Worm (Caenorhabditis elegans) whole organism, L3 larva: ENCODE measurements around the gene M04C3.5.

Experiments
- aly-2 ChIP-seq: fragments of 150-350 bp; optimal IDR thresholded peaks from 2 replicates; lab custom pipeline; 2014; ENCODE audit warnings: missing biosample characterization, missing genetic modification characterization
- ceh-16 ChIP-seq: sonication (generic microtip); optimal IDR thresholded peaks from 2 replicates; lab custom pipeline; 2017; ENCODE audit warnings: missing biosample characterization, missing genetic modification characterization
- ceh-28 ChIP-seq: fragments of 150-350 bp; optimal IDR thresholded peaks from 2 replicates; lab custom pipeline; 2014; ENCODE audit warnings: missing biosample characterization, missing genetic modification reagents, missing genetic modification characterization
- ceh-82 ChIP-seq: fragments of 150-350 bp; optimal IDR thresholded peaks from 2 replicates; lab custom pipeline; 2014; ENCODE audit warnings: missing biosample characterization, missing genetic modification characterization
- ceh-9 ChIP-seq: sonication (generic microtip); optimal IDR thresholded peaks from 2 replicates; lab custom pipeline; 2018; ENCODE audit warnings: missing biosample characterization, missing genetic modification characterization
- daf-12 ChIP-seq: fragments of 150-350 bp; optimal IDR thresholded peaks from 2 replicates; lab custom pipeline; 2014; ENCODE audit warnings: missing biosample characterization, missing genetic modification reagents, missing genetic modification characterization
- egl-27 ChIP-seq: sonication (generic microtip); optimal IDR thresholded peaks from 4 replicates; lab custom pipeline; 2017; ENCODE audit warnings: missing biosample characterization, missing genetic modification reagents, missing genetic modification characterization
- egl-5 ChIP-seq: fragments of 150-350 bp; optimal IDR thresholded peaks from 2 replicates; lab custom pipeline; 2017; ENCODE audit warnings: missing biosample characterization, missing genetic modification reagents, missing genetic modification characterization, inconsistent platforms
- elt-2 ChIP-seq: sonication (generic microtip); optimal IDR thresholded peaks from 2 replicates; lab custom pipeline; 2016; ENCODE audit warnings: missing genetic modification reagents, mild to moderate bottlenecking, missing genetic modification characterization, missing compliant biosample characterization
- elt-3 ChIP-seq, 3 experiments: fragments of 150-350 bp in 1 of 3; sonication (generic microtip) in 2 of 3; optimal IDR thresholded peaks; 2 replicates in 2 of 3; 4 replicates in 1 of 3; lab custom pipeline; 2014 to 2017; ENCODE audit warnings: missing biosample characterization in 3 of 3, missing genetic modification characterization in 3 of 3
- eor-1 ChIP-seq, 2 experiments: fragments of 150-350 bp; optimal IDR thresholded peaks; 2 replicates each; lab custom pipeline; 2014 to 2018; ENCODE audit warnings: missing biosample characterization in 2 of 2, missing genetic modification characterization in 2 of 2
- fkh-10 ChIP-seq: sonication (generic microtip); optimal IDR thresholded peaks from 2 replicates; lab custom pipeline; 2017; ENCODE audit warnings: missing biosample characterization, missing genetic modification reagents, missing genetic modification characterization
- jun-1 ChIP-seq: fragments of 150-350 bp; optimal IDR thresholded peaks from 2 replicates; lab custom pipeline; 2014; ENCODE audit warnings: missing biosample characterization, missing genetic modification reagents, missing genetic modification characterization
- lin-15B ChIP-seq: fragments of 150-350 bp; optimal IDR thresholded peaks from 2 replicates; lab custom pipeline; 2014; ENCODE audit warnings: missing biosample characterization, missing genetic modification characterization
- lin-39 ChIP-seq: fragments of 150-350 bp; optimal IDR thresholded peaks from 2 replicates; lab custom pipeline; 2018; ENCODE audit warnings: missing biosample characterization, missing genetic modification reagents, missing genetic modification characterization
- lsy-12 ChIP-seq: sonication (generic microtip); optimal IDR thresholded peaks from 2 replicates; lab custom pipeline; 2016; ENCODE audit warnings: mild to moderate bottlenecking, missing genetic modification characterization, missing compliant biosample characterization
- mdl-1 ChIP-seq: fragments of 150-350 bp; optimal IDR thresholded peaks from 2 replicates; lab custom pipeline; 2014; ENCODE audit warnings: missing biosample characterization, missing genetic modification characterization
- mml-1 ChIP-seq: fragments of 150-350 bp; sonication (generic microtip); optimal IDR thresholded peaks from 3 replicates; lab custom pipeline; 2014; ENCODE audit warnings: missing biosample characterization, missing genetic modification characterization
- nhr-11 ChIP-seq: fragments of 150-350 bp; optimal IDR thresholded peaks from 2 replicates; lab custom pipeline; 2014; ENCODE audit warnings: missing biosample characterization, missing genetic modification characterization
- nhr-23 ChIP-seq: fragments of 150-350 bp; optimal IDR thresholded peaks from 2 replicates; lab custom pipeline; 2014; ENCODE audit warnings: missing biosample characterization, missing genetic modification reagents, missing genetic modification characterization
- nhr-237 ChIP-seq: fragments of 150-350 bp; optimal IDR thresholded peaks from 2 replicates; lab custom pipeline; 2014; ENCODE audit warnings: missing biosample characterization, missing genetic modification characterization
- nhr-43 ChIP-seq: sonication (generic microtip); optimal IDR thresholded peaks from 2 replicates; lab custom pipeline; 2016; ENCODE audit warnings: mild to moderate bottlenecking, missing genetic modification characterization, missing compliant biosample characterization; ENCODE audit not compliant: poor library complexity, severe bottlenecking
- nhr-67 ChIP-seq: fragments of 150-350 bp; optimal IDR thresholded peaks from 2 replicates; lab custom pipeline; 2014; ENCODE audit warnings: missing biosample characterization, missing genetic modification characterization
- nhr-76 ChIP-seq: fragments of 150-350 bp; sonication (generic microtip); optimal IDR thresholded peaks from 5 replicates; lab custom pipeline; 2014; ENCODE audit warnings: missing biosample characterization, missing genetic modification characterization
- pqm-1 ChIP-seq: fragments of 150-350 bp; optimal IDR thresholded peaks from 2 replicates; lab custom pipeline; 2017; ENCODE audit warnings: missing biosample characterization, missing genetic modification characterization, inconsistent platforms
- sea-2 ChIP-seq: fragments of 150-350 bp; sonication (generic microtip); optimal IDR thresholded peaks from 4 replicates; lab custom pipeline; 2014; ENCODE audit warnings: missing biosample characterization, missing genetic modification reagents, missing genetic modification characterization
- snpc-4 ChIP-seq: fragments of 150-350 bp; optimal IDR thresholded peaks from 2 replicates; lab custom pipeline; 2014; ENCODE audit warnings: missing biosample characterization, missing genetic modification characterization
- unc-62 ChIP-seq: fragments of 150-350 bp; sonication (generic microtip); optimal IDR thresholded peaks from 4 replicates; lab custom pipeline; 2014; ENCODE audit warnings: missing biosample characterization, missing genetic modification reagents, missing genetic modification characterization
- zag-1 ChIP-seq: fragments of 150-350 bp; optimal IDR thresholded peaks from 2 replicates; lab custom pipeline; 2014; ENCODE audit warnings: missing biosample characterization, missing genetic modification characterization
- ztf-11 ChIP-seq: fragments of 150-350 bp; optimal IDR thresholded peaks from 2 replicates; lab custom pipeline; 2014; ENCODE audit warnings: missing biosample characterization, missing genetic modification characterization
- ztf-4 ChIP-seq: fragments of 150-350 bp; optimal IDR thresholded peaks from 2 replicates; lab custom pipeline; 2014; ENCODE audit warnings: missing biosample characterization, missing genetic modification characterization

Gene M04C3.5

DNA sequence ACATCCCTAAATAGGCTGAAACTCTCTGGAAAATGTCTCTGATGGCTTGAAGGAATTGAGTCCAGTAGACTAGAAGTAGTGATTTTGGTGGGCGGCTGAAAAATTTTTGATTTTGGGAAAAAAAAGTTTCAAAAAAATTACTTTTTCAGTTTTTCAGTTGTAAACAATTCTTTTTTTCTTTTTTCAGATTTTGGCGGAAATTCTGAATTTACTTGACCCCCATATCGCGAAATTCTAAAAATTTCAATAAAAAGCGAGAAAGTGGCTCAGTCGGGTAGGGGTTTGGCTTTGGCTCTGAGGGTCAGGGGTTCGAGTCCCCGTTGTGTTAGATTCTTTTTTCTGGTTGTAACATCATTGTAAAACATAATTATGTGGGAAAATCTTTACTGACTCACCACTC lies 18.5 kb upstream of the M04C3.5 start, which contains the start of gene srw-85:
Gene srw-85 (minus strand): TSS at position 101 of the 400 bp plus-strand sequence.
- TF ChIP-seq unc-62 (no peak), nhr-67 (no peak), lsy-12 (no peak), lin-39 (tag; lab: Kevin White, UChicago) (no peak), egl-27 (tag; lab: Kevin White, UChicago) (no peak), ztf-4 (tag; lab: Kevin White, UChicago) (no peak)

DNA sequence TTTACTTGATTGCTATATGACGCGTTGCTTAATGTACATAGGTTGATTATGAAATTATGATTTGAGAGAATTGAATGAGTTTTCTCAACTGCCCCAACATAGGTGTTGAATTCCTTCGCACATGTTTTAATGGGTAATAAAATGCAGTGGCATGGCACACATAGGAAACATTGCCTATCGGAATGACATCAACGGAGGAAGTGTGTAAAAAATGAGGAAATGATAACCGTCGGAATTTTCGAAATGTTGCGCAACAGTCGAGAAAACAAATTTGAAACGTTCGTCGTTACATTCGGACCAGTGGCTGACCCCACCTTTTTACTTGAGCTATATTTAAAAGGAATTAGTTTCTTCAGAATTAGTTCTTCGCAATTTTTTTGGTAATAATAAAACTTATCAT lies 17.5 kb upstream of the M04C3.5 start:
- TF ChIP-seq elt-2 (tag; lab: Kevin White, UChicago) (peak; percentile 40), pqm-1 (tag; lab: Kevin White, UChicago) (no peak), ceh-16 (tag; lab: Kevin White, UChicago) (no peak)

DNA sequence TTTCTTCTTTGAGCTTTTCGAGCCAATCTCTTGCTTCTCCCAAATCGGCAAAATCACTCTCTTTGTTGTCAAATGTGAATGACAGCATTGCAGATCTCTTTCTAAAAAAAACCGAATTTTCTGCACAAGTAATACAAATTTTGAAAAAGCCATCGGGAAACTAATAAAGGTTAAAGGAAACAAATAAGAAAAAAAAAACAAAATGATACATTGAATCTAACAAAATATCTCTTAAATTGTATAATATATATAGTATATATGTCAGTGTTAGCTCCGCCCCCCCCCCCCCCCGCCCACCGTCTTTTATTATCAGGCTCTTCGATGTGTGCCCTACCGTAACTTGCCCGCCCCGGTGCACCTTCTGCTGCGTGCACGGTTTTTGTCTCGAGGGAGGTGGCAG lies 16.6 kb upstream of the M04C3.5 start, which contains the start of gene C25F9.11:
Gene C25F9.11 (minus strand): TSS at position 101 of the 400 bp plus-strand sequence.
- TF ChIP-seq elt-2 (tag; lab: Kevin White, UChicago) (peak; percentile 12), unc-62 (no peak)

DNA sequence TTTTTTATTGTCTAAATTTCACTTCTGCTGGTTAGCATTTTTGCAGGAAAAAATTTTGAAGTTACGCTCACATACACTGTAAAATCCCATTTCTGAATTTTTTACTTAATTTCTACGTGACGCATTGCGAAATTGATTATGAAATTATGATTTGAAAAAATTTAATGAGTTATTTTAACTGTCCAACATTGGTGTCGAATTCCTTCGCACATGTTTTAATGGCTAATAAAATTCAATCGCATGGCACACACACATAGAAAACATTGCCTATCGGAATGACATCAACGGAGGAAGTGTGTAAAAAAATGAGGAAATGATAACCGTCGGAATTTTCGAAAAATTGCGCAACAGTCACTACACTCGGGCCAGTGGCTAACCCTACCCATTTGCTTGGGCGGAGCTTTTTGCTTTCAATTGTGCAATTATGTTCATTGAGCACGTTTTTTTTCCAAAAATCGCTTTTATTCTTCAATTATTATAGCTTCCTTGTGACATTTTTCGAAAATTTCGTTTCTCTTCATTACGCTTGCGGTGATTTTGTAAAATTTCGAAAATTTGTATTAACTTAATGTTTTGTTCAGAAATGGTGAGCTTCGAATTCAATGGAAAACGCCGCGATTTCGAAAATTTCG lies 15.6 kb upstream of the M04C3.5 start, which contains the start of gene C25F9.16:
Gene C25F9.16 (plus strand): TSS at position 582 of the 632 bp plus-strand sequence.
- TF ChIP-seq elt-2 (tag; lab: Kevin White, UChicago) (peak; percentile 60), elt-3 (tag; optimal IDR thresholded peaks at IDR 0.05; lab: Kevin White, UChicago) (no peak), jun-1 (tag; lab: Kevin White, UChicago) (no peak), ceh-82 (no peak), nhr-23 (tag; lab: Kevin White, UChicago) (no peak), ceh-9 (tag; lab: Kevin White, UChicago) (no peak), ztf-11 (tag; lab: Kevin White, UChicago) (no peak), nhr-76 (no peak), snpc-4 (tag; lab: Kevin White, UChicago) (no peak), daf-12 (tag; lab: Kevin White, UChicago) (no peak), eor-1 (tag; optimal IDR thresholded peaks at IDR 0.05; lab: Kevin White, UChicago) (no peak), aly-2 (tag; lab: Kevin White, UChicago) (no peak), pqm-1 (tag; lab: Kevin White, UChicago) (peak; percentile 1)
- TF ChIP-seq, all 47 proteins: peak for 2

DNA sequence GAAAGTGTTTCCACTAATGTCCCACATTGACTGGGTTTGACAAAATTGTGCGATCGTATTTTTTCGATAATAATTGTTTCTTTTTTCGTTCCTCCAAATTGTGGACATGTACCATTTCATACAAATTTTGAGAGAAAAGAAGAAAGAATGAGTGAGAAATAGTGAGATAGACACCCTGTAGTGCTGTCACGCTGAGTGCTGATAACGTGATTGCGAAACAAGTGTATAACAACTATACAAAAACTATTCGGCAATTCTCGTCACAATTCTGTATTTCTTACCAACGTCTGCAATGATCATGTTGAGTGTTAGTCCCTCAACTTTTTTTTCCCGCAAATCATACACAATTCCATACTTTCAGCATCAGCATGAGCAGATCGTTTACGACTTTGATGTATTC lies 13.2 kb upstream of the M04C3.5 start, which contains the start of gene C25F9.14:
Gene C25F9.14 (plus strand): TSS at position 178 of the 400 bp plus-strand sequence.
- TF ChIP-seq fkh-10 (GFP tag; lab: Kevin White, UChicago) (no peak), elt-2 (tag; lab: Kevin White, UChicago) (peak; percentile 49)

DNA sequence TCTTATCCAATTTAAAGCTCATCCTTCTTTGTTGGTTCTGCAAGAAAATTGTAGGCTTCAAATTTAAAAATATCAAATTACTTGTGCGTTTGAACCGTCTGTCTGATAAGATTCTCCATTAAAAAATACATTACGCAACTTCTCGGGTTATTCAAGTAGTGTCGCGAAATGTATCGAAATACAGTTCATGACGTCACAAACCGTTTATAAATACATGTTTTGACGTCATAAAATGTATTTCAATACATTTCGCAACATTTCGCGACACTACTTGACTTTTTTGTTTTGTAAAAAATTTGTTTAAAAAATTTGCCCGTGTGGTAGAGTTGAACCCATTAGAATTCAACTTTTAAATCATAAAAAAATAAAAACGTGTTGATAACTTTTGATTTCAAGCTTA lies 5.9 kb upstream of the M04C3.5 start:
- TF ChIP-seq mdl-1 (tag; lab: Kevin White, UChicago) (no peak), nhr-237 (no peak), sea-2 (GFP tag; lab: Kevin White, UChicago) (no peak), ceh-16 (tag; lab: Kevin White, UChicago) (no peak), elt-2 (tag; lab: Kevin White, UChicago) (peak; percentile 30), nhr-11 (tag; lab: Kevin White, UChicago) (no peak)

DNA sequence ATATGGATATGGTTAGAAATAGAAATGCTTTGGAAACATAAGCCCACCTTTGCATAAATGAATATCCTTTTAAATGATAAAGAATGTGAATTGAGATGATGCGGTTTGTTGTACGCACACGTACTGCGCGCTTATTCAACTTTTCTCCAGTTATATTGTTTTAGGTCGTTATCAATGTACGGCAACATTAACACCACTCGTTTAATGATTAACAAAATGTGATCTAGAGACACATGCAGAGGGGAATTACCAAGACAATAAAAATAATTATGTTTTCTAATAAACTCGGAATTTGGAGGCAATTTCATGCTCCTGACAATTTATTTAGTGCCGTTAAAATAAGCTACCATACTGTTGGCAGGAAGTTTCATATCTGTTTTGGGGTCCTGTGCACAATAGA lies 4.1 kb upstream of the M04C3.5 start, which contains the start of gene M04C3.1:
Gene M04C3.1 (minus strand): TSS at position 164 of the 400 bp plus-strand sequence.
- TF ChIP-seq elt-2 (tag; lab: Kevin White, UChicago) (peak; percentile 67), pqm-1 (tag; lab: Kevin White, UChicago) (peak; percentile 24), ztf-11 (tag; lab: Kevin White, UChicago) (no peak)

DNA sequence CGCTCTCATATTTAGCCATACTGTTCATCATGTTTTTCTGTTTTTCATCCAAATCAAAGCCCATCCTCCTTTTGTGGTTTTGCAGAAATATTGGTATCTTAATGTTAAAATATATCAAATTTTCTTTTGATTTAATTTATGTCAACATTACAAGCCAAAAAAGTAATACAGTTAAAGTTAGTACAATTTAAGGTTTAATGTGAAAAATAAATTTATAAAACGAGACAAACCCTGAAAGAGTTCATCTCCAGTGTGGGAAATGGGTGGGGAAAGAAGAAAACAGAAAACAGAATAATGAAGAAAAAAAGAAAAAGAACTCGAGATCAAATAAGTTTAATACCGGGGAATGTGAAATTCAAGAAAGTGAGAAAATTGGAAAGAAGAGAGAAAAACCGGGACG lies 728 bp upstream of the M04C3.5 start, which contains the start of gene M04C3.2:
Gene M04C3.2 (minus strand): TSS at position 101 of the 400 bp plus-strand sequence.
- TF ChIP-seq ceh-28 (tag; lab: Kevin White, UChicago) (no peak), snpc-4 (tag; lab: Kevin White, UChicago) (no peak), elt-3 (tag; optimal IDR thresholded peaks at IDR 0.05; lab: Kevin White, UChicago) (no peak), ceh-9 (tag; lab: Kevin White, UChicago) (no peak), lin-15B (tag; lab: Kevin White, UChicago) (no peak), egl-5 (no peak), nhr-23 (tag; lab: Kevin White, UChicago) (no peak), zag-1 (tag; lab: Kevin White, UChicago) (no peak), mml-1 (no peak), nhr-76 (no peak), nhr-67 (no peak), unc-62 (no peak), aly-2 (tag; lab: Kevin White, UChicago) (no peak), daf-12 (tag; lab: Kevin White, UChicago) (no peak), nhr-43 (no peak), fkh-10 (GFP tag; lab: Kevin White, UChicago) (no peak), jun-1 (tag; lab: Kevin White, UChicago) (no peak)
